Worm (Caenorhabditis elegans) whole organism, dauer: ENCODE data around the gene F59C12.4.

Experiments used
- unc-62 ChIP-seq: sonication (generic microtip); optimal IDR thresholded peaks from 2 replicates; lab custom pipeline; 2017; ENCODE audit warnings: missing biosample characterization, missing genetic modification reagents, missing genetic modification characterization

Gene F59C12.4

ce11 chrX:16602457-16602856 is at the start of gene F59C12.4:
Gene F59C12.4 (minus strand): TSS chrX:16602622.
- no peak for TF ChIP-seq unc-62

ce11 chrX:16650600-16650999 is 48.2 kb upstream of the F59C12.4 start:
- no peak for TF ChIP-seq unc-62

ce11 chrX:16648773-16649172 is 46.4 kb upstream of the F59C12.4 start:
- TF ChIP-seq unc-62, result no peak

ce11 chrX:16647222-16647621 is 44.8 kb upstream of the F59C12.4 start:
- TF ChIP-seq unc-62, result no peak

ce11 chrX:16644889-16645288 is 42.5 kb upstream of the F59C12.4 start:
- no peak for TF ChIP-seq unc-62

ce11 chrX:16643246-16643645 is 40.8 kb upstream of the F59C12.4 start:
- TF ChIP-seq unc-62, result no peak

- no peak for TF ChIP-seq unc-62
Measured at ce11 chrX:16641678-16642077, 39.3 kb upstream of the F59C12.4 start.

ce11 chrX:16634708-16635107 is 32.3 kb upstream of the F59C12.4 start:
- TF ChIP-seq unc-62, result no peak

- TF ChIP-seq unc-62, result no peak
Measured at ce11 chrX:16634103-16634502, 31.7 kb upstream of the F59C12.4 start.

ce11 chrX:16633052-16633451 is 30.6 kb upstream of the F59C12.4 start, which contains the start of gene C06G1.1:
Gene C06G1.1 (plus strand): TSS chrX:16633352.
- no peak for TF ChIP-seq unc-62

- TF ChIP-seq unc-62, result no peak
Measured at ce11 chrX:16631847-16632246, 29.4 kb upstream of the F59C12.4 start.

- no peak for TF ChIP-seq unc-62
Measured at ce11 chrX:16629773-16630172, 27.4 kb upstream of the F59C12.4 start.

ce11 chrX:16629168-16629567 is 26.7 kb upstream of the F59C12.4 start:
- TF ChIP-seq unc-62, result no peak

- TF ChIP-seq unc-62, result no peak
Measured at ce11 chrX:16626817-16627216, 24.4 kb upstream of the F59C12.4 start.

ce11 chrX:16625078-16625808 is 22.8 kb upstream of the F59C12.4 start:
- no peak for TF ChIP-seq unc-62

- TF ChIP-seq unc-62, result no peak
Measured at ce11 chrX:16623269-16623668, 20.8 kb upstream of the F59C12.4 start.

ce11 chrX:16621467-16621866 is 19.0 kb upstream of the F59C12.4 start, which contains the start of gene cpg-19:
Gene cpg-19 (plus strand): TSS chrX:16621807.
- TF ChIP-seq unc-62, result no peak

ce11 chrX:16619158-16619557 is 16.7 kb upstream of the F59C12.4 start:
- no peak for TF ChIP-seq unc-62

ce11 chrX:16618727-16619126 is 16.3 kb upstream of the F59C12.4 start:
- no peak for TF ChIP-seq unc-62
